Fruit fly (Drosophila melanogaster): ENCODE data around the gene Pvr.

dm6 chr2L:8229628-8230027, 10.1 kb downstream of the Pvr start:
- TF ChIP-seq CG8478 (optimal IDR thresholded peaks at IDR 0.05) (no peak), CTCF (optimal IDR thresholded peaks at IDR 0.05) (no peak)
